Fruit fly (Drosophila melanogaster) Kc167 (cell line): Measurements from ENCODE around the gene CG13073.

Experiments used
- Myc ChIP-seq: fragments of >200 bp; optimal IDR thresholded peaks from 2 replicates; lab custom pipeline; 2017; ENCODE audit warnings: missing external identifiers
- Sin3A ChIP-seq: fragments of >200 bp; optimal IDR thresholded peaks from 2 replicates; lab custom pipeline; 2018; ENCODE audit warnings: missing external identifiers
- h ChIP-seq: fragments of >200 bp; optimal IDR thresholded peaks from 3 replicates; lab custom pipeline; 2018; ENCODE audit warnings: missing external identifiers
- insv ChIP-seq: fragments of >200 bp; optimal IDR thresholded peaks from 3 replicates; lab custom pipeline; 2018; ENCODE audit warnings: missing external identifiers
- psq ChIP-seq: fragments of >200 bp; optimal IDR thresholded peaks from 2 replicates; lab custom pipeline; 2017; ENCODE audit warnings: missing external identifiers
- ttk ChIP-seq: sonication (Bioruptor generic); optimal IDR thresholded peaks from 2 replicates; lab custom pipeline; 2017; ENCODE audit warnings: missing external identifiers

The CG13073 gene

DNA sequence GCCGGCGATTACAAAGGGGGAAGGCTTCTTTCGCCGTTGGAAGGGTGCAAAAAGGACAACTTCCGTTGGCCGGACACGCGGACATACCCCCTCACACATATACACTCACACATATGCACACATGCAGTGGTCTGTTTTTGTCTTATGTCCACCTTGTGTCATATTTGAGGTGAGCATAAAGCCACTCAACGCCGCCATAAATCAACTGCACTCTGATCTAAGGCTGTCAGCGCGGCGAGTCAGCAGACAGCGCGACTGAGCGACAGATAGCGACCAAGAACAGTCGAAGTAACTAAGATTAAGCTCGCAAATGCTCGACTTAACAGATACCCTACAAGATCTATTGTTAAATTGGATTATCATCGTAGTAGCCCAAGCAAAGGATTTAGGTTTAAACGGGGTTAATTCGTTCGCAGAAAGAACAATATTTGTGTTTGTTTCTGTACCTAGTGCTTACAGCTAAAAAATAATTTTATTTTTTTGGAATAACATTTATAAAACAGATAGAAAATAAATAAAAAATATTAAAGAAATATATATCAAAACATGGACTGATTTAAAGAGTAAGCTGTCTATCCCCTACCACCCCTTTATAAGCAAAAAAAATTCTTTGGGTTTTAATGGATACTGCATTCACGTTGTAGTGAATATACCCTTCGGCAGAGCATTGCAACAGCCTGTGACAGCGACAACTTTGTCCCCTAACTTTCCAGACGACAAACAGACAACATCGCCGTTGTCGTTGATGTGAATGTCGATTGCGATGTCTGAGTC is 8.1 kb downstream of the CG13073 start:
- no peak for TF ChIP-seq Sin3A (lab: Kevin White, UChicago)
- TF ChIP-seq insv (lab: Kevin White, UChicago) = no peak
- no peak for TF ChIP-seq h (lab: Kevin White, UChicago)
- TF ChIP-seq Myc (lab: Kevin White, UChicago) = no peak
- TF ChIP-seq psq = no peak
- no peak for TF ChIP-seq ttk (lab: Kevin White, UChicago)

dm6 chr3L:16208053-16208838 is 8.9 kb downstream of the CG13073 start:
- no peak for TF ChIP-seq h (lab: Kevin White, UChicago)
- no peak for TF ChIP-seq psq
- TF ChIP-seq ttk (lab: Kevin White, UChicago) = no peak
- no peak for TF ChIP-seq Sin3A (lab: Kevin White, UChicago)
- TF ChIP-seq Myc (lab: Kevin White, UChicago) = no peak
- no peak for TF ChIP-seq insv (lab: Kevin White, UChicago)

DNA sequence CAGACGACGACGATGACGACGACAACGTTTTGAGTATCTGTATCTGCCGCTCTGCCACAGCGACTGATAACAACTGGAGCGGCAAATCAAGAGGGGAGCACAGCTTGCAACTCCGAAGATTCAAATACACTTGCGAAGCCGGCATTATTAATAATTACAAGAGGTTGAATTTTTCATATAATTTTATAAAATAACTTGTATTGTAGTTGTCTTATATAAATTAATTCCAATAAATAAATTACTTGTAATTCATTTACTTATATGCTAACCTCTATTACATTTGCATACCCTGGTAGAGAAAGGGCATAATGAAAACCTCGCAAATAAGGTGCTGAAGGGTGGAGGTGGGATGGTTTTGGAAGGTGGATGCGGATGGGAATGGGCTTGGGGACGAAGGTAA is 13.0 kb downstream of the CG13073 start:
- TF ChIP-seq psq (no peak), Myc (lab: Kevin White, UChicago) (no peak), insv (lab: Kevin White, UChicago) (no peak), h (lab: Kevin White, UChicago) (no peak), Sin3A (lab: Kevin White, UChicago) (no peak), ttk (lab: Kevin White, UChicago) (no peak)

DNA sequence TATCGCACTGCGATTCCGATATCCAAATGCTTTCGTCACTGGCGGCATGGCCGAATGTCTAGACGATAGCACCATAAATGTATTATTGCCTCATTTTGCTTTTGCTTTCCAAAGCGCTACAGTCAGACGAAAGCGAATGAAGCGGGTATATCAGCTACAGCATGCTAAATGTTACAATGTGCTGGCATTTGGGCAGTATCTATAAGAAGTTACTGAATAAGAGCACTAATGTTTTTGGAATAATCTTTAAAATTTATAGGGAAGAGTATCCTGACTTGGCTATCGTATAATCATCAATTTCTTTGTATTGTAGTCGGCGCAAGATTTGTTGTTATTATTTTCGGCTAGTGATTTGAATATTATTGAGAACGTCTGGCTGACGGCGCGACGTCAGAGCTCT is 13.9 kb downstream of the CG13073 start:
- TF ChIP-seq Myc (lab: Kevin White, UChicago) = no peak
- no peak for TF ChIP-seq insv (lab: Kevin White, UChicago)
- TF ChIP-seq ttk (lab: Kevin White, UChicago) = no peak
- TF ChIP-seq Sin3A (lab: Kevin White, UChicago) = no peak
- no peak for TF ChIP-seq psq
- no peak for TF ChIP-seq h (lab: Kevin White, UChicago)

DNA sequence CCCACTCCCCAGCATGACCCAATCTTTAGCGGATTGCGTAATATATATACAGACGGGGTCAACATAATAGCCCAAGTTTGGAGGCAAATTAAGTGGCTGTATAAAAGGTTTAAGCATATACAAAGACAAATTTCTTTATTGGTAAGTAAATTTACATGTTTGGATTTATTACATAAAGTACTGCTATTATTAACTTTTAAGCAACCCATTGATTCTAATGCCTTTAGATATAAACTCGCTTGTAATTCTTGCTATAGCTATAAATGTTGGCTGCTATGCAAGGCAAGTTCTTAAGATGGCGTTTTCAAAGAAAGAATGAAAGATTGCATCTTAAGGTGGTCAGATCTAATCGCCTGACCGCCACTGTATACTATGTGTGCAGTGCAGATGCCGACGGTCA is 14.6 kb downstream of the CG13073 start:
- TF ChIP-seq ttk (lab: Kevin White, UChicago) = no peak
- TF ChIP-seq insv (lab: Kevin White, UChicago) = no peak
- TF ChIP-seq Sin3A (lab: Kevin White, UChicago) = no peak
- TF ChIP-seq h (lab: Kevin White, UChicago) = no peak
- TF ChIP-seq Myc (lab: Kevin White, UChicago) = no peak
- no peak for TF ChIP-seq psq

DNA sequence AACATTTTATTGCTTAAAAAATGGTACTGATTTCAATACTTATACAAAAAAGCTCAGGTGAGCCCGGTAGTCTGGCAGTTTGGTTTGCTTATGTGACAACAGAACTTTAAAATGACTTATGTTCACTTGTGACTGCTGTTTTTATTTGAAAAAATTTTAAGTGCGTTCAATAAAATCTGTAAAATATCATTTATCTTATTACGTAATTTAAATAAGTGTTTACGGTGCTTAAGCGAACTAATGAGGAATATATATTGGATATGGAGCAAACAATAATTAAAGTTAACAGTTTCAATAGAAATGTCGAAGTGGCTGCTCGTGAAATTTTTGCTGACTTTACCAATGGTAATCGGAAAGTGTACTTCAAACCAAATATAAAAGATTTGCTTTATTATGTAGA is 16.1 kb downstream of the CG13073 start, which contains the start of gene dls:
Gene dls (plus strand): TSS at position 301 of the 400 bp plus-strand sequence.
- TF ChIP-seq psq (no peak), Myc (lab: Kevin White, UChicago) (no peak), h (lab: Kevin White, UChicago) (no peak), insv (lab: Kevin White, UChicago) (no peak), Sin3A (lab: Kevin White, UChicago) (no peak), ttk (lab: Kevin White, UChicago) (no peak)

DNA sequence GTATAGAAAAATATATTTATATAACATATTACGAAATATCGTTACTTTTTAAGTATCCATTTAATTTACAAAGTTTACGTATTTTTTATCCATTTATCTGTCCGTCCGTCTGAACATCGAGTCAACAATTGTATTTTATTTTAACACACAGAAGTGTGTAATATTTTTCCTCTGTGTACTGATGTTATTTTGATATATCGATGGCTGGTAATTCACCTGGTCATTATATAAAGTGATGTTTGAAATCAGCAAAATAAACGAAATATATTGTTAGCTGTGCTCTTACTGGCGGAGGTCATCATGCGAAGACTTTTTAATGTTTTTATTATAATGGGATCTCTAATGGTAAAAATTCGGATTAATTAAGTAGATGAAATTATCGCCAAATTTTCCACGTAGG is 17.2 kb downstream of the CG13073 start, which contains the start of gene CG33689:
Gene CG33689 (plus strand): TSS at position 301 of the 400 bp plus-strand sequence.
- TF ChIP-seq ttk (lab: Kevin White, UChicago) = no peak
- no peak for TF ChIP-seq Myc (lab: Kevin White, UChicago)
- TF ChIP-seq insv (lab: Kevin White, UChicago) = no peak
- TF ChIP-seq Sin3A (lab: Kevin White, UChicago) = no peak
- no peak for TF ChIP-seq h (lab: Kevin White, UChicago)
- TF ChIP-seq psq = no peak

DNA sequence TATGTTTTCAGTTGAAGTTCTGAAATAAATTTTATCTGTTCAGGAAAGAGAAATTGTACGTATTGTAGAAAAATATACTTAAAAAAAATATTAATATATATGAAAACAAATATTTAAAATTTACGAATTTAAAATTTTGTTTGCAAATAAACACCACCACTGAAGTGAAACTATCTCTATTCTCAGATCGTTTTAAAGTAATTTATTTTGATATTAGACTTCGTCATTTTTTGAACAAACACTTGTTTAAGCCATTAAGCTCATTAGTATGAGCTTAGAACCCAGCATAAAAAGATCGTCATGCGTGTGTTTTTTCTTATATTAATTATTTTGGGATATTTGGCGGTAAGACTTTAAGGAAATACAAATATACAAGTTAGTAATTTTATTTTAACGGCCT is 18.2 kb downstream of the CG13073 start, which contains the start of gene CG33688:
Gene CG33688 (plus strand): TSS at position 301 of the 400 bp plus-strand sequence.
- TF ChIP-seq insv (lab: Kevin White, UChicago) (no peak), Sin3A (lab: Kevin White, UChicago) (no peak), h (lab: Kevin White, UChicago) (no peak), Myc (lab: Kevin White, UChicago) (no peak), psq (no peak), ttk (lab: Kevin White, UChicago) (no peak)

- TF ChIP-seq Sin3A (lab: Kevin White, UChicago) (no peak), ttk (lab: Kevin White, UChicago) (no peak), h (lab: Kevin White, UChicago) (no peak), Myc (lab: Kevin White, UChicago) (no peak), psq (no peak), insv (lab: Kevin White, UChicago) (no peak)
These were observed 19.6 kb downstream of the CG13073 start, which contains the start of gene CG33687 for dm6 chr3L:16197450-16197918. CG33687 (plus strand) TSS chr3L:16197868.

dm6 chr3L:16196588-16197183 is 20.4 kb downstream of the CG13073 start:
- TF ChIP-seq psq (no peak), h (lab: Kevin White, UChicago) (no peak), ttk (lab: Kevin White, UChicago) (no peak), insv (lab: Kevin White, UChicago) (no peak), Sin3A (lab: Kevin White, UChicago) (no peak)
